Worm (Caenorhabditis elegans): ENCODE measurements around the gene K09E4.3.

Gene K09E4.3

ce11 chrII:14129191-14129590 is 2.5 kb upstream of the K09E4.3 start:
- TF ChIP-seq somi-1 (GFP tag; optimal IDR thresholded peaks at IDR 0.05) (no peak), unc-130 (GFP tag; optimal IDR thresholded peaks at IDR 0.05) (no peak), zfh-2 (GFP tag; conservative IDR thresholded peaks at IDR 0.05) (peak; percentile 73)

ce11 chrII:14122065-14122464 is 4.7 kb downstream of the K09E4.3 start, which contains the start of gene K09E4.4:
K09E4.4 (minus strand) TSS chrII:14122165.
- TF ChIP-seq efl-1 (GFP tag; optimal IDR thresholded peaks at IDR 0.05) (no peak), T07F8.4 (tag; optimal IDR thresholded peaks at IDR 0.05) (no peak), let-607 (tag; optimal IDR thresholded peaks at IDR 0.05) (no peak), snpc-3.4 (tag; optimal IDR thresholded peaks at IDR 0.05) (no peak), egl-18 (GFP tag; IDR thresholded peaks at IDR 0.05) (no peak), B0261.1 (tag; optimal IDR thresholded peaks at IDR 0.05) (no peak), ceh-79 (tag; optimal IDR thresholded peaks at IDR 0.05) (no peak), athp-1 (tag; optimal IDR thresholded peaks at IDR 0.05) (no peak), fkh-3 (tag; optimal IDR thresholded peaks at IDR 0.05) (no peak), lin-40 (tag; optimal IDR thresholded peaks at IDR 0.05) (no peak), T26A5.8 (tag; optimal IDR thresholded peaks at IDR 0.05) (no peak)

ce11 chrII:14118391-14118790 is 8.3 kb downstream of the K09E4.3 start:
- no peak for TF ChIP-seq Y79H2A.3 (GFP tag; conservative IDR thresholded peaks at IDR 0.05)
- TF ChIP-seq snpc-4 (GFP tag; optimal IDR thresholded peaks at IDR 0.05), result no peak
- peak in 2 of 4 experiments; percentile 29 to 58 for TF ChIP-seq snpc-4 (tag; optimal IDR thresholded peaks at IDR 0.05)
- TF ChIP-seq snpc-1.3 (tag; optimal IDR thresholded peaks at IDR 0.05; ENCODE audit: insufficient read depth), result no peak
- no peak for TF ChIP-seq die-1 (tag; optimal IDR thresholded peaks at IDR 0.05)
- TF ChIP-seq tbx-9 (tag; optimal IDR thresholded peaks at IDR 0.05; ENCODE audit: borderline replicate concordance), result no peak
- no peak for TF ChIP-seq F57C9.4 (tag; optimal IDR thresholded peaks at IDR 0.05)
- TF ChIP-seq chd-7 (tag; optimal IDR thresholded peaks at IDR 0.05), result no peak

DNA sequence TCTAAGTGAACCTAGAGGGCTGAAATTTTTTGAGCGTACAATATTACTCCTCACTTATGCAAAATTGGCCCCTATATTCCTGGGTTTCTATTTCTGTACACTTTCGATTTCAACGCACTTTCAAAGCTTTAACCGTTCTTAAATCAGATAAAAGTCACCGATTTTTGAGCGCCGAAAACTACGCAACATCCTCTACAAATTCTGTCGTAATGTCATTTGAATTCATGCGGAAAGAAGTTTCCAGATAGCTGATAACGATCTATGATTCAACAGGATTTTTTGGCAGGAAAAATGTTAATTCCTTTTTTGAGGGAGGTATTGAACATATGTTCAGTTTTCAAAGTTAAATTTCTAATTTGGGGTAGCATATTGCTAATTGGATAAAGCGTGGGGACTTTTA is 13.9 kb downstream of the K09E4.3 start:
- no peak for TF ChIP-seq tbp1 (GFP tag; optimal IDR thresholded peaks at IDR 0.05)
- no peak for TF ChIP-seq hmg-1.2 (GFP tag; IDR thresholded peaks at IDR 0.05)
- no peak for TF ChIP-seq ets-4 (GFP tag; optimal IDR thresholded peaks at IDR 0.05)

ce11 chrII:14109184-14109664 is 17.5 kb downstream of the K09E4.3 start, which contains the start of gene cpg-7:
cpg-7 (minus strand) TSS chrII:14109234.
- TF ChIP-seq Y67H2A.10 (GFP tag; conservative IDR thresholded peaks at IDR 0.05) (no peak), F33H1.4 (GFP tag; IDR thresholded peaks at IDR 0.05) (no peak), zim-3 (tag; optimal IDR thresholded peaks at IDR 0.05) (no peak), K11D2.4 (GFP tag; IDR thresholded peaks at IDR 0.05) (no peak), sptf-2 (GFP tag; optimal IDR thresholded peaks at IDR 0.05) (no peak), nhr-27 (tag; optimal IDR thresholded peaks at IDR 0.05) (no peak), lsy-27 (tag; optimal IDR thresholded peaks at IDR 0.05; ENCODE audit: borderline replicate concordance, insufficient read depth) (no peak), egl-44 (GFP tag; IDR thresholded peaks at IDR 0.05) (no peak), mxl-1 (tag; optimal IDR thresholded peaks at IDR 0.05) (no peak), ekl-4 (GFP tag; IDR thresholded peaks at IDR 0.05) (no peak), rpc-1 (optimal IDR thresholded peaks at IDR 0.05) (no peak), rpc-1 (tag; optimal IDR thresholded peaks at IDR 0.05) (no peak), somi-1 (GFP tag; optimal IDR thresholded peaks at IDR 0.05) (no peak), lir-1 (GFP tag; conservative IDR thresholded peaks at IDR 0.05) (no peak)
